Worm (Caenorhabditis elegans) whole organism, L1 larva: ENCODE results near the gene rnh-1.0.

Experiments used
- alr-1 ChIP-seq: fragments of 200-800 bp; sonication (Bioruptor generic); optimal IDR thresholded peaks from 2 replicates; lab custom pipeline; 2018; ENCODE audit warnings: borderline replicate concordance, mild to moderate bottlenecking, missing genetic modification characterization, missing compliant biosample characterization
- ama-1 ChIP-seq: fragments of 150-350 bp; optimal IDR thresholded peaks from 2 replicates; lab custom pipeline; 2014
- ceh-90 ChIP-seq: sonication (generic microtip); optimal IDR thresholded peaks from 2 replicates; lab custom pipeline; 2016; ENCODE audit warnings: missing genetic modification characterization, missing compliant biosample characterization
- efl-3 ChIP-seq: fragments of 200-800 bp; sonication (Bioruptor generic); optimal IDR thresholded peaks from 2 replicates; lab custom pipeline; 2018; ENCODE audit warnings: mild to moderate bottlenecking, missing genetic modification characterization, missing compliant biosample characterization
- nhr-12 ChIP-seq: sonication (generic microtip); optimal IDR thresholded peaks from 2 replicates; lab custom pipeline; 2017; ENCODE audit warnings: missing biosample characterization, missing genetic modification characterization
- nhr-76 ChIP-seq: sonication (generic microtip); optimal IDR thresholded peaks from 2 replicates; lab custom pipeline; 2017; ENCODE audit warnings: missing biosample characterization, missing genetic modification characterization
- nhr-85 ChIP-seq: sonication (generic microtip); peaks from one replicate; lab custom pipeline; 2016; ENCODE audit warnings: missing genetic modification characterization, inconsistent platforms, missing compliant biosample characterization
- snpc-4 ChIP-seq: fragments of 150-350 bp; optimal IDR thresholded peaks from 2 replicates; lab custom pipeline; 2014; ENCODE audit warnings: missing biosample characterization, missing genetic modification characterization
- unc-62 ChIP-seq: fragments of 150-350 bp; optimal IDR thresholded peaks from 2 replicates; lab custom pipeline; 2014; ENCODE audit warnings: missing biosample characterization, missing genetic modification reagents, missing genetic modification characterization
- ztf-11 ChIP-seq, 2 experiments: sonication (generic microtip); optimal IDR thresholded peaks; 2 replicates each; lab custom pipeline; 2016 to 2017; ENCODE audit warnings: missing genetic modification characterization in 2 of 2, missing biosample characterization in 1 of 2, missing compliant biosample characterization in 1 of 2

DNA sequence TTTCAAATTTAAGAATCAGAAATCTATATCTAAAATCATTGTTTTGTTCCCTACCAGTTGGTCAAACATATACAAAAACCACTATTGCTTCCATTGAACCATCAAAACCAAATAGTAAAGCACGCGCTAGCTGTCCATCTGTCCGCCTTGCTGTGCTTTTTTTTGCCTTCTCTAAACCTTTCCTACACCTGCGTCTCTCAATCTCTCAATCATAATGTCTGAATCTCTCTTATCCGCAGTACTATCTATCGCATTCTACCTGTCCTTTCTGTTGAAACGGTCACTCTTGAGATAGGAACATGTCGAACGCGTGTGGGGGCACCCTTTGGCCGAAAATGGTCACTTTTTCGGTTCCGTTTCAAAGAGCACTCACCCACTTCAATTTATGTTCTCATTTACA is 52.2 kb downstream of the rnh-1.0 start:
- TF ChIP-seq efl-3 = no peak
- no peak for TF ChIP-seq ceh-90 (tag; lab: Kevin White, UChicago)
- no peak for TF ChIP-seq snpc-4 (tag; lab: Kevin White, UChicago)
- TF ChIP-seq ama-1 (lab: Kevin White, UChicago) = no peak
- TF ChIP-seq alr-1 = no peak
- no peak for TF ChIP-seq nhr-76
- no peak for TF ChIP-seq unc-62 (GFP tag; lab: Kevin White, UChicago)
- TF ChIP-seq nhr-12 (tag; lab: Kevin White, UChicago) = no peak
- no peak for TF ChIP-seq ztf-11 (tag; optimal IDR thresholded peaks at IDR 0.05; lab: Kevin White, UChicago)
- TF ChIP-seq nhr-85 (tag; lab: Kevin White, UChicago) = peak; percentile 57
